Fruit fly (Drosophila melanogaster): ENCODE measurements around the gene CG2258.

Gene CG2258

DNA sequence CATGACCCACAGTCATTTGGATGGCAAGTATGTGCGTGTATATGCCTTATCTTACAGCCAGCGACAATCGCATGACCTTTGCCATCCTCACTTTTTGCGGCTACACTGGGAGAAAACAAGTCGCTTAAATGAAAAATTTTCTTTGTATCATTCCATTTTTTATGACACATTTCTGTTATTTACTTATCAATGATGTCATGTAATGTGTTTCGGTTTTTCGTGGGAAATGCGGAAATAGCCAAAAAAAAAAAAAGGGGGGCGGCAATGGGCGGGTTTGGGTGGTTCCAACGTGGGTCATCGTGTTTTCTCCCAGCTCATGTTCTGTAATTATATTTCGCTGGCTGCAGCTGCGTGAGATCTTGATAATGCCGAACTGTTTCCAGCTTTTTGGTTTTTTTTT lies 21.7 kb downstream of the CG2258 start:
- TF ChIP-seq ovo (GFP tag; optimal IDR thresholded peaks at IDR 0.05) (no peak), Clk (GFP tag; optimal IDR thresholded peaks at IDR 0.05) (no peak), CG33017 (tag; optimal IDR thresholded peaks at IDR 0.05) (no peak), CG14711 (tag; optimal IDR thresholded peaks at IDR 0.05) (no peak), cic (GFP tag; optimal IDR thresholded peaks at IDR 0.05) (no peak), Crg-1 (GFP tag; optimal IDR thresholded peaks at IDR 0.05) (no peak), pad (GFP tag; optimal IDR thresholded peaks at IDR 0.05) (no peak), cnc (optimal IDR thresholded peaks at IDR 0.05) (no peak)

- TF ChIP-seq CG7101 (tag; optimal IDR thresholded peaks at IDR 0.05): peak; percentile 31
- no peak for TF ChIP-seq CG33017 (tag; optimal IDR thresholded peaks at IDR 0.05)
- TF ChIP-seq Clk (GFP tag; optimal IDR thresholded peaks at IDR 0.05): no peak
- TF ChIP-seq toe (GFP tag; optimal IDR thresholded peaks at IDR 0.05): no peak
- TF ChIP-seq tj (GFP tag; optimal IDR thresholded peaks at IDR 0.05): no peak
- TF ChIP-seq CG7045 (GFP tag; optimal IDR thresholded peaks at IDR 0.05): no peak
- TF ChIP-seq CG11617 (GFP tag; optimal IDR thresholded peaks at IDR 0.05): no peak
- peak; percentile 77 for TF ChIP-seq bab1 (GFP tag; optimal IDR thresholded peaks at IDR 0.05)
- peak; percentile 12 for TF ChIP-seq CG14711 (tag; optimal IDR thresholded peaks at IDR 0.05)
- no peak for TF ChIP-seq kay (GFP tag; ENCODE audit: borderline replicate concordance)
- TF ChIP-seq Crg-1 (GFP tag; optimal IDR thresholded peaks at IDR 0.05): no peak
- TF ChIP-seq pad (GFP tag; optimal IDR thresholded peaks at IDR 0.05): no peak
- TF ChIP-seq CG1620 (GFP tag; optimal IDR thresholded peaks at IDR 0.05): no peak
- TF ChIP-seq Mnt (GFP tag; optimal IDR thresholded peaks at IDR 0.05): peak; percentile 70
- no peak for TF ChIP-seq CG5204 (GFP tag; optimal IDR thresholded peaks at IDR 0.05)
- TF ChIP-seq CG12768 (GFP tag; optimal IDR thresholded peaks at IDR 0.05): no peak
- TF ChIP-seq Hr96 (GFP tag; optimal IDR thresholded peaks at IDR 0.05): no peak
- no peak for TF ChIP-seq cnc (optimal IDR thresholded peaks at IDR 0.05)
- no peak for TF ChIP-seq cic (GFP tag; optimal IDR thresholded peaks at IDR 0.05)
- no peak for TF ChIP-seq ovo (GFP tag; optimal IDR thresholded peaks at IDR 0.05)
Measured at dm6 chrX:8075300-8075927, 26.5 kb downstream of the CG2258 start, which contains the start of the genes Upf2 and CG1571. Gene Upf2 (minus strand): TSS chrX:8075466. Gene CG1571 (plus strand): TSS chrX:8075877.

DNA sequence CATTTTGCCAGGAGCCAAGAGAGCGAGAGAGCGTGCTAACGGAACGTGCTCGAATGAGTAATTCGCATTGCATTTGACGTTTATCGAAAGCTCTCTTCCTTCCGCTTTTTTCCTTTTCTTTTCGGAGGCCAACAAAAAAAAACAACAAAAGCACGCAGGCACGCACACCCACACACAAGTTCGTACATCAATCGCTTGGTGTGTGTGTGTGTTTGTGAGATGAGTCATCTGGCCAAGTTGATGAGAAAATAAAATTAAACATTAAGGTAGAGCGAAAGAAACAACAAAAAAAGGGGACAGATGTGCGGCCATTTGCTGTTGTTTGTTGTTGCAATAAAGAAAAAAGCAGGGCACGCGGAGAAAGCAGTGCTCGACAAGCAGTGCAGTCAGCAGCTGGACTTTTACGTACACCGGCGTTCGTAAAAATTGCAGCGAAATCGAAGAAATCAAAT lies 38.6 kb downstream of the CG2258 start:
- peak; percentile 92 for TF ChIP-seq kay (GFP tag; ENCODE audit: borderline replicate concordance)
- TF ChIP-seq Hr96 (GFP tag; optimal IDR thresholded peaks at IDR 0.05): no peak
- no peak for TF ChIP-seq CG5204 (GFP tag; optimal IDR thresholded peaks at IDR 0.05)
- TF ChIP-seq Clk (GFP tag; optimal IDR thresholded peaks at IDR 0.05): no peak
- TF ChIP-seq ovo (GFP tag; optimal IDR thresholded peaks at IDR 0.05): peak; percentile 64
- TF ChIP-seq CG14711 (tag; optimal IDR thresholded peaks at IDR 0.05): no peak
- no peak for TF ChIP-seq cnc (optimal IDR thresholded peaks at IDR 0.05)
- no peak for TF ChIP-seq Crg-1 (GFP tag; optimal IDR thresholded peaks at IDR 0.05)
- peak; percentile 45 for TF ChIP-seq tj (GFP tag; optimal IDR thresholded peaks at IDR 0.05)
- TF ChIP-seq CG1620 (GFP tag; optimal IDR thresholded peaks at IDR 0.05): no peak
- TF ChIP-seq CG11617 (GFP tag; optimal IDR thresholded peaks at IDR 0.05): peak; percentile 67
- peak; percentile 71 for TF ChIP-seq Mnt (GFP tag; optimal IDR thresholded peaks at IDR 0.05)
- TF ChIP-seq cic (GFP tag; optimal IDR thresholded peaks at IDR 0.05): no peak
- no peak for TF ChIP-seq CG12768 (GFP tag; optimal IDR thresholded peaks at IDR 0.05)
- no peak for TF ChIP-seq toe (GFP tag; optimal IDR thresholded peaks at IDR 0.05)
- TF ChIP-seq bab1 (GFP tag; optimal IDR thresholded peaks at IDR 0.05): peak; percentile 15
- no peak for TF ChIP-seq CG7101 (tag; optimal IDR thresholded peaks at IDR 0.05)
- TF ChIP-seq pad (GFP tag; optimal IDR thresholded peaks at IDR 0.05): no peak
- TF ChIP-seq CG7045 (GFP tag; optimal IDR thresholded peaks at IDR 0.05): no peak
- no peak for TF ChIP-seq CG33017 (tag; optimal IDR thresholded peaks at IDR 0.05)

- TF ChIP-seq pad (GFP tag; optimal IDR thresholded peaks at IDR 0.05) (no peak), kay (GFP tag; ENCODE audit: borderline replicate concordance) (peak; percentile 46)
Measured at dm6 chrX:8062180-8062480, 39.8 kb downstream of the CG2258 start.

DNA sequence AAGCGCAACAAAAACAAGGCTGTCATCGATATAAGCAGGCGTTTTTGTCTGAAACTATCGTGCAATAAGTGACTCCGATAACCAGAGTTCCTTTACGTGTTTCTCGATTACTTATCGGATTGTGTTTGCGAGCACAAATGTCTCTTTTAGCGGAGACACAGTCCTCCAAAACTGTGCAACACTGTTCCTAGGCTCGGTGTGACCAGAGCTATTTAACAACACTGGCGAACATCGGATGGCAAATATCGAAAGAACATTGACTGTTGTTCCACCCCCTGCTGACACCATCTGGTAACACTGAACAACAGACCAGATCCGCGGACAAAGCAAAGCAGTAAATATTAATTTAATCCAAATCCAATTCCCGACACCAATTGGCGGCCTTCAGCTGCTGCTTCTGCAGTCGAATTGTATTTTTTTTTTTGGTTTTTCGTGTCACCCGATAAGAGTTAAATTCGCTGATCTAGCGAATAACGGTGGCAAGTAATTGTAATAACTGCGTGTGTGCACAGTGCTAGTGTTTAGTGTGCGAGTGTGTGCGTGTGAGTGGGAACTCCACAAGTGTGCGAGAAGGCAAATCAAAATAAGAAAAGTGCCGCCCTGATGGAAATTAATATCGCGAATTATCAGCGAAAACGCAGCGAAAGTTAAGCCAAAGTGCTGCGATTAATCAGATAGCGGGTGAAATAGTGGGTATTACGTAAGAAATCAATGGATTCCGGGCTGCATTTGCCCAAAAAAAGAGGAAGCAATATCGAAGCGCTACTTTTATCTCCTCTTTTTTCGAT lies 40.3 kb downstream of the CG2258 start, which contains the start of gene mys:
Gene mys, plus strand, starts transcription at position 254 of the 788 bp plus-strand sequence.
- TF ChIP-seq CG14711 (tag; optimal IDR thresholded peaks at IDR 0.05): peak; percentile 57
- no peak for TF ChIP-seq CG12768 (GFP tag; optimal IDR thresholded peaks at IDR 0.05)
- TF ChIP-seq kay (GFP tag; ENCODE audit: borderline replicate concordance): no peak
- peak; percentile 73 for TF ChIP-seq bab1 (GFP tag; optimal IDR thresholded peaks at IDR 0.05)
- TF ChIP-seq toe (GFP tag; optimal IDR thresholded peaks at IDR 0.05): peak; percentile 47
- TF ChIP-seq Crg-1 (GFP tag; optimal IDR thresholded peaks at IDR 0.05): peak; percentile 60
- no peak for TF ChIP-seq CG5204 (GFP tag; optimal IDR thresholded peaks at IDR 0.05)
- peak; percentile 7 for TF ChIP-seq pad (GFP tag; optimal IDR thresholded peaks at IDR 0.05)
- peak; percentile 61 for TF ChIP-seq ovo (GFP tag; optimal IDR thresholded peaks at IDR 0.05)
- peak; percentile 12 for TF ChIP-seq CG33017 (tag; optimal IDR thresholded peaks at IDR 0.05)
- peak; percentile 96 for TF ChIP-seq CG1620 (GFP tag; optimal IDR thresholded peaks at IDR 0.05)
- TF ChIP-seq Hr96 (GFP tag; optimal IDR thresholded peaks at IDR 0.05): peak; percentile 85
- no peak for TF ChIP-seq CG11617 (GFP tag; optimal IDR thresholded peaks at IDR 0.05)
- TF ChIP-seq Mnt (GFP tag; optimal IDR thresholded peaks at IDR 0.05): peak; percentile 24
- TF ChIP-seq Clk (GFP tag; optimal IDR thresholded peaks at IDR 0.05): peak; percentile 58
- TF ChIP-seq CG7045 (GFP tag; optimal IDR thresholded peaks at IDR 0.05): no peak
- TF ChIP-seq cnc (optimal IDR thresholded peaks at IDR 0.05): no peak
- peak; percentile 80 for TF ChIP-seq CG7101 (tag; optimal IDR thresholded peaks at IDR 0.05)
- TF ChIP-seq tj (GFP tag; optimal IDR thresholded peaks at IDR 0.05): peak; percentile 92
- TF ChIP-seq cic (GFP tag; optimal IDR thresholded peaks at IDR 0.05): no peak
